Worm (Caenorhabditis elegans): ENCODE data around the gene Y49E10.27.

- TF ChIP-seq elt-3 (tag; optimal IDR thresholded peaks at IDR 0.05) (no peak), nhr-129 (tag; optimal IDR thresholded peaks at IDR 0.05) (no peak), ztf-11 (tag; optimal IDR thresholded peaks at IDR 0.05) (no peak), snpc-4 (tag; optimal IDR thresholded peaks at IDR 0.05) (no peak), egl-27 (tag; optimal IDR thresholded peaks at IDR 0.05) (no peak), ama-1 (optimal IDR thresholded peaks at IDR 0.05) (no peak), nhr-12 (tag; optimal IDR thresholded peaks at IDR 0.05) (no peak), lin-39 (tag; optimal IDR thresholded peaks at IDR 0.05) (no peak), nhr-77 (tag; optimal IDR thresholded peaks at IDR 0.05) (no peak), unc-39 (tag; optimal IDR thresholded peaks at IDR 0.05) (no peak)
These were observed 13.9 kb upstream of the Y49E10.27 start for ce11 chrIII:12420256-12420655.
